Worm (Caenorhabditis elegans): ENCODE results near the gene C07G1.6.

ce11 chrIV:8169674-8170073, 40.5 kb downstream of the C07G1.6 start, which contains the start of gene C07G1.15:
- TF ChIP-seq mxl-3 (GFP tag; optimal IDR thresholded peaks at IDR 0.05) (no peak), aha-1 (tag) (no peak), snpc-1.2 (GFP tag; IDR thresholded peaks at IDR 0.05) (no peak), ztf-11 (tag; optimal IDR thresholded peaks at IDR 0.05) (no peak), ZK546.5 (tag; optimal IDR thresholded peaks at IDR 0.05) (no peak), F37D6.2 (tag; optimal IDR thresholded peaks at IDR 0.05) (no peak), lin-39 (tag; optimal IDR thresholded peaks at IDR 0.05) (no peak), lim-7 (GFP tag; IDR thresholded peaks at IDR 0.05) (no peak), rbr-2 (tag; optimal IDR thresholded peaks at IDR 0.05) (no peak)

Measured in whole organism, L4 larva.